Fruit fly (Drosophila melanogaster): ENCODE measurements around the gene Cpr62Ba.
A peak's percentile ranks its signal among the peaks of the same experiment; 100 is the strongest.

dm6 chr3L:1794943-1795696, 36.5 kb downstream of the Cpr62Ba start, which contains the start of the genes alpha-Spec, dlt and Cdc37:
- no peak for TF ChIP-seq CG8478 (optimal IDR thresholded peaks at IDR 0.05)
- peak; percentile 89 to 92 for TF ChIP-seq CTCF (optimal IDR thresholded peaks at IDR 0.05)
